Fruit fly (Drosophila melanogaster) S2 (cell line): ENCODE results near the gene wdn.

Experiments
- CG8478 ChIP-seq: fragments of >200 bp; optimal IDR thresholded peaks from 2 replicates; lab custom pipeline; 2018
- CTCF ChIP-seq, 2 experiments: fragments of >200 bp; optimal IDR thresholded peaks; 2 replicates each; lab custom pipeline; 2018

dm6 chr3R:28789317-28789716 is 21.8 kb downstream of the wdn start, which contains the start of gene CG34295:
- TF ChIP-seq CTCF (optimal IDR thresholded peaks at IDR 0.05; lab: Kevin White, UChicago) (no peak), CG8478 (lab: Kevin White, UChicago) (no peak)
